Worm (Caenorhabditis elegans): Measurements from ENCODE around the gene B0285.6.
A peak's percentile ranks its signal among the peaks of the same experiment; 100 is the strongest.

Gene B0285.6

ce11 chrIII:4404339-4404836, 54.5 kb downstream of the B0285.6 start, which contains the start of the genes R07E5.17 and snfc-5 (continued):
- TF ChIP-seq F23B12.7 (tag; optimal IDR thresholded peaks at IDR 0.05; ENCODE audit: insufficient read depth): peak; percentile 32
- no peak for TF ChIP-seq hrde-1 (tag; optimal IDR thresholded peaks at IDR 0.05; ENCODE audit: borderline replicate concordance)
- TF ChIP-seq F52B5.7 (tag; optimal IDR thresholded peaks at IDR 0.05): no peak
- no peak for TF ChIP-seq nhr-80 (tag; optimal IDR thresholded peaks at IDR 0.05)
- no peak for TF ChIP-seq let-526 (GFP tag; IDR thresholded peaks at IDR 0.05)
- TF ChIP-seq sdz-38 (tag; optimal IDR thresholded peaks at IDR 0.05): no peak
- TF ChIP-seq madf-3 (GFP tag; IDR thresholded peaks at IDR 0.05): peak; percentile 92
